Worm (Caenorhabditis elegans) whole organism, early embryonic: Measurements from ENCODE around the gene Y55B1BL.2.

Experiments
- B0310.2 ChIP-seq: sonication (generic microtip); optimal IDR thresholded peaks from 2 replicates; lab custom pipeline; 2016; ENCODE audit warnings: mild to moderate bottlenecking, missing genetic modification characterization, missing compliant biosample characterization
- F13C5.2 ChIP-seq: sonication (generic microtip); optimal IDR thresholded peaks from 2 replicates; lab custom pipeline; 2017; ENCODE audit warnings: mild to moderate bottlenecking, missing genetic modification characterization, inconsistent platforms, missing compliant biosample characterization
- aly-1 ChIP-seq: sonication (generic microtip); optimal IDR thresholded peaks from 2 replicates; lab custom pipeline; 2016; ENCODE audit warnings: missing genetic modification characterization, missing compliant biosample characterization
- ama-1 ChIP-seq: fragments of 150-350 bp; optimal IDR thresholded peaks from 2 replicates; lab custom pipeline; 2014
- ceh-36 ChIP-seq: sonication (generic microtip); optimal IDR thresholded peaks from 2 replicates; lab custom pipeline; 2016; ENCODE audit warnings: missing genetic modification characterization, inconsistent platforms, missing compliant biosample characterization
- ets-7 ChIP-seq: sonication (generic microtip); optimal IDR thresholded peaks from 2 replicates; lab custom pipeline; 2016; ENCODE audit warnings: missing genotype, missing genetic modification characterization, missing compliant biosample characterization
- flt-1 ChIP-seq: fragments of 200-800 bp; sonication (Bioruptor generic); IDR thresholded peaks from 2 replicates; pipeline ENCODE4 v1.3.6; 2022; ENCODE audit warnings: missing genetic modification characterization, missing compliant biosample characterization
- hmbx-1 ChIP-seq: sonication (generic microtip); optimal IDR thresholded peaks from 2 replicates; lab custom pipeline; 2016; ENCODE audit warnings: mild to moderate bottlenecking, missing genetic modification characterization, missing compliant biosample characterization
- hmg-4 ChIP-seq: fragments of 200-800 bp; sonication (Bioruptor generic); optimal IDR thresholded peaks from 2 replicates; lab custom pipeline; 2018; ENCODE audit warnings: mild to moderate bottlenecking, missing genetic modification characterization, missing compliant biosample characterization
- scrt-1 ChIP-seq: fragments of 200-800 bp; sonication (Bioruptor generic); IDR thresholded peaks from 2 replicates; pipeline ENCODE4 v1.3.6; 2022; ENCODE audit warnings: missing genetic modification characterization, missing compliant biosample characterization
- tbx-11 ChIP-seq: fragments of 200-800 bp; sonication (Bioruptor generic); IDR thresholded peaks from 2 replicates; pipeline ENCODE4 v1.3.6; 2022; ENCODE audit warnings: missing genetic modification characterization, missing compliant biosample characterization
- tra-4 ChIP-seq: sonication (generic microtip); optimal IDR thresholded peaks from 2 replicates; lab custom pipeline; 2017; ENCODE audit warnings: missing genetic modification characterization, missing compliant biosample characterization

DNA sequence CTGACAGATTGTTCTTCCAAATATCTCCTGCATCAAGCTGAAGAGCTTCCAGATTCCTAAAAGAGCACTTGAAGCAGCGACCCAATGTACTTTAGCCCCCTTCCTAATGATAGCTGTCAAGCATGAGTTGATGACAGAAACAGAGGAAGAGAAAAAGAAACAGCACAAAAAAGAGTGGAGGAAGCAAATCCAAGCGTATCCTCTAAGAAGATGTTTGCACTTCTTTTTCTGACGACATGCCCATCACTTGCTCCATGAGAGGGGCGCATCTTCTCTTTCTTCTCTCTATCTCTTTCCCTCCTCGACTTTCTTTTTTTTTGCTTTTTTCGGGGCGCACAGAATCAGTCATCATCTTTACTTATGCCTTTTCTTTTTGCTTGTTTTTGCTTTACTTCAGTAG, 42.2 kb upstream of the Y55B1BL.2 start:
- TF ChIP-seq ama-1 (lab: Kevin White, UChicago) = no peak
- no peak for TF ChIP-seq aly-1
- TF ChIP-seq flt-1 (GFP tag; lab: Robert Waterston, UW) = no peak
- TF ChIP-seq ets-7 (tag; lab: Kevin White, UChicago) = no peak
- no peak for TF ChIP-seq scrt-1
- TF ChIP-seq hmbx-1 (tag; lab: Kevin White, UChicago) = no peak
- TF ChIP-seq F13C5.2 (tag; lab: Kevin White, UChicago) = no peak
- TF ChIP-seq tra-4 = no peak
- TF ChIP-seq hmg-4 = no peak
- TF ChIP-seq B0310.2 (tag; lab: Kevin White, UChicago) = no peak
- no peak for TF ChIP-seq ceh-36
- TF ChIP-seq tbx-11 (GFP tag; lab: Robert Waterston, UW) = no peak
